Worm (Caenorhabditis elegans): ENCODE results near the gene ssu-2.

ssu-2 gene

DNA sequence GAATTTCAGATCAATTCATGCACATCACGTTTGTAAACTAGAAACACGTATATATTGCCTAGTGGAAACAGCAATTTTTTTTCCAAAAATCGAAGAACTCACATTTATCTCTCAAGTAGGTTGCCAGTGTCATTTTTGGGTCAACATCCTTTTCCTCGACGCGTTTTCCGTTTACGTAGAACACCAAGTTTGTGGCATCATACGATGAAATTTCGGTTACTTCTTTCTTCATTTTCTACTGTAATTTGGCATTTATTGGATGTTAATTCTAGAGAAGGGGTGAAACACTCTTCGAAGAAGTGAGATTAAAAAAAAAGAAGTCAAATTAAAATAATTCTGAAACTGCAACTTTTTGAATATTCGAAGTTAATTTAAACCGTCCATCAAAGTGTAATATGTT, 51.6 kb downstream of the ssu-2 start, which contains the start of gene xdh-1:
xdh-1 (minus strand) TSS at position 240 of the 400 bp plus-strand sequence.
- no peak for TF ChIP-seq med-1 (GFP tag; optimal IDR thresholded peaks at IDR 0.05; ENCODE audit: insufficient read depth)
- TF ChIP-seq ref-1 (GFP tag; conservative IDR thresholded peaks at IDR 0.05): no peak
- no peak for TF ChIP-seq ztf-23 (GFP tag; IDR thresholded peaks at IDR 0.05)
- TF ChIP-seq cog-1 (tag; optimal IDR thresholded peaks at IDR 0.05): no peak
- TF ChIP-seq klf-2 (GFP tag; conservative IDR thresholded peaks at IDR 0.05): no peak
- TF ChIP-seq tab-1 (GFP tag; IDR thresholded peaks at IDR 0.05): no peak
- TF ChIP-seq flt-1 (GFP tag; IDR thresholded peaks at IDR 0.05): no peak
- TF ChIP-seq T22C8.4 (GFP tag; IDR thresholded peaks at IDR 0.05): no peak
- TF ChIP-seq ztf-29 (GFP tag; IDR thresholded peaks at IDR 0.05): no peak

DNA sequence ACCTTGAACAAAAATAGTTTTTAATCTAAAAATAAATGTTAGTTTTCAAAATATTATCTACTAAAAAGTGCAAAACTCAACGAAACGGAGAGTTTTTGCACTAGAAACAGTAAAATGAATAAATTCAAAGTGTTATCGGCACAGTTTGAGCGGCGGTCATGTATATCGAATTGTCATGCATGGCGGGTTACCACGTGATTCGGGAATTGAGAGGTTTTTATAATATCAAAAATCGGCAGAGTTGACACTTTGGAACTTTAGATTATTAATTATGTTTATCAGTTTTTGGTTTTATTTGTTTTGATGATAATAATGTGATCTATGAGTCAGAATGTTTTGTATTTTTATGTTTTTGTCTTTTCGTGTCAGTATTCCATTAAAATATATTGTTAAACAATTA, 52.3 kb downstream of the ssu-2 start:
- TF ChIP-seq flt-1 (GFP tag; IDR thresholded peaks at IDR 0.05) (no peak), tab-1 (GFP tag; IDR thresholded peaks at IDR 0.05) (no peak), ref-1 (GFP tag; conservative IDR thresholded peaks at IDR 0.05) (no peak), med-1 (GFP tag; optimal IDR thresholded peaks at IDR 0.05; ENCODE audit: insufficient read depth) (no peak), ztf-29 (GFP tag; IDR thresholded peaks at IDR 0.05) (no peak), ztf-23 (GFP tag; IDR thresholded peaks at IDR 0.05) (no peak), T22C8.4 (GFP tag; IDR thresholded peaks at IDR 0.05) (no peak), cog-1 (tag; optimal IDR thresholded peaks at IDR 0.05) (no peak), klf-2 (GFP tag; conservative IDR thresholded peaks at IDR 0.05) (no peak)

ce11 chrIV:14414200-14414599, 53.2 kb downstream of the ssu-2 start:
- no peak for TF ChIP-seq flt-1 (GFP tag; IDR thresholded peaks at IDR 0.05)
- TF ChIP-seq ztf-29 (GFP tag; IDR thresholded peaks at IDR 0.05): no peak
- TF ChIP-seq klf-2 (GFP tag; conservative IDR thresholded peaks at IDR 0.05): no peak
- TF ChIP-seq ref-1 (GFP tag; conservative IDR thresholded peaks at IDR 0.05): no peak
- no peak for TF ChIP-seq ztf-23 (GFP tag; IDR thresholded peaks at IDR 0.05)
- TF ChIP-seq med-1 (GFP tag; optimal IDR thresholded peaks at IDR 0.05; ENCODE audit: insufficient read depth): no peak
- no peak for TF ChIP-seq cog-1 (tag; optimal IDR thresholded peaks at IDR 0.05)
- TF ChIP-seq T22C8.4 (GFP tag; IDR thresholded peaks at IDR 0.05): no peak
- TF ChIP-seq tab-1 (GFP tag; IDR thresholded peaks at IDR 0.05): no peak

DNA sequence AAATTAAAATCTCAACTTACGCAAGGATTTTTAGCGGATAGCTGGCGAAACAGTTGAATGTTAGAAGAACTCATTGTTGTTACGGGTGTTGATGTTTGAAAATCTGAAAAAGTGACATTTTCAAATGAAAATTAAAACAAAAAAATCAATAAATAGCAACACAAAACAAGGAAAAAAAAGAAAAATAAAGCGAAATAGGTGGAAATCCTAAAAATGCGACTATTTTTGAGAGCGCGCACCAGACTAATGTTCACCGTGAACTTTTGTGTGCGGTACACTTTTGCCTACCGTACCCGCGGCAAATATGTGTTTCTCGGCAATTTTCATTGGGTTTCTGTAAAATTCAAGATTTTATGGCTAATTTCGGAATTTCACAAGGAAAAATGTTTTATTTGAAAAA, 56.1 kb downstream of the ssu-2 start, which contains the start of gene F55B11.6:
F55B11.6 (minus strand) TSS at position 101 of the 400 bp plus-strand sequence.
- TF ChIP-seq ztf-23 (GFP tag; IDR thresholded peaks at IDR 0.05): no peak
- TF ChIP-seq ztf-29 (GFP tag; IDR thresholded peaks at IDR 0.05): no peak
- no peak for TF ChIP-seq ref-1 (GFP tag; conservative IDR thresholded peaks at IDR 0.05)
- TF ChIP-seq T22C8.4 (GFP tag; IDR thresholded peaks at IDR 0.05): no peak
- no peak for TF ChIP-seq med-1 (GFP tag; optimal IDR thresholded peaks at IDR 0.05; ENCODE audit: insufficient read depth)
- TF ChIP-seq klf-2 (GFP tag; conservative IDR thresholded peaks at IDR 0.05): no peak
- TF ChIP-seq cog-1 (tag; optimal IDR thresholded peaks at IDR 0.05): no peak

All from whole organism, midembryonic.